Worm (Caenorhabditis elegans) whole organism, young adult: Measurements from ENCODE around the gene Y9C9A.5.

Source experiments
- B0035.1 ChIP-seq: sonication (generic microtip); optimal IDR thresholded peaks from 2 replicates; lab custom pipeline; 2016; ENCODE audit warnings: missing genetic modification characterization, mild to moderate bottlenecking, missing compliant biosample characterization, missing genotype, missing genetic modification reagents
- C17E4.6 ChIP-seq: fragments of 200-800 bp; sonication (Bioruptor generic); IDR thresholded peaks from 2 replicates; pipeline ENCODE4 v1.3.6; 2022; ENCODE audit warnings: missing genetic modification reagents, missing genetic modification characterization, missing compliant biosample characterization
- F22D6.2 ChIP-seq: sonication (generic microtip); optimal IDR thresholded peaks from 2 replicates; lab custom pipeline; 2016; ENCODE audit warnings: mild to moderate bottlenecking, missing genetic modification characterization, missing compliant biosample characterization
- F52B5.7 ChIP-seq: sonication (generic microtip); optimal IDR thresholded peaks from 2 replicates; lab custom pipeline; 2016; ENCODE audit warnings: mild to moderate bottlenecking, missing genetic modification characterization, missing compliant biosample characterization
- T07F8.4 ChIP-seq: sonication (generic microtip); optimal IDR thresholded peaks from 2 replicates; lab custom pipeline; 2016; ENCODE audit warnings: mild to moderate bottlenecking, missing genetic modification characterization, moderate library complexity, missing compliant biosample characterization
- Y56A3A.18 ChIP-seq: fragments of 200-800 bp; sonication (Bioruptor generic); IDR thresholded peaks from 2 replicates; pipeline ENCODE4 v1.3.6; 2022; ENCODE audit warnings: missing genetic modification reagents, missing genetic modification characterization, missing compliant biosample characterization
- Y95B8A.8 ChIP-seq: fragments of 200-800 bp; sonication (Bioruptor generic); IDR thresholded peaks from 2 replicates; pipeline ENCODE4 v1.3.6; 2022; ENCODE audit warnings: missing genetic modification reagents, missing genetic modification characterization, missing compliant biosample characterization
- ZK185.1 ChIP-seq: sonication (generic microtip); optimal IDR thresholded peaks from 2 replicates; lab custom pipeline; 2016; ENCODE audit warnings: mild to moderate bottlenecking, missing genetic modification characterization, missing compliant biosample characterization; ENCODE audit not compliant: poor library complexity, severe bottlenecking
- atf-7 ChIP-seq: sonication (generic microtip); optimal IDR thresholded peaks from 2 replicates; lab custom pipeline; 2017; ENCODE audit warnings: mild to moderate bottlenecking, missing genetic modification characterization, missing compliant biosample characterization
- athp-1 ChIP-seq: sonication (generic microtip); optimal IDR thresholded peaks from 2 replicates; lab custom pipeline; 2017; ENCODE audit warnings: mild to moderate bottlenecking, missing genetic modification characterization, missing compliant biosample characterization
- ceh-91 ChIP-seq: fragments of 200-800 bp; sonication (Bioruptor generic); IDR thresholded peaks from 2 replicates; pipeline ENCODE4 v1.3.6; 2022; ENCODE audit warnings: missing genetic modification reagents, missing genetic modification characterization, missing compliant biosample characterization
- dpl-1 ChIP-seq: fragments of 150-350 bp; optimal IDR thresholded peaks from 2 replicates; lab custom pipeline; 2014; ENCODE audit warnings: missing biosample characterization, missing genetic modification reagents, missing genetic modification characterization
- egrh-3 ChIP-seq: fragments of 200-800 bp; sonication (Bioruptor generic); IDR thresholded peaks from 2 replicates; pipeline ENCODE4 v1.3.6; 2022; ENCODE audit warnings: missing genetic modification reagents, missing genetic modification characterization, missing compliant biosample characterization
- ekl-4 ChIP-seq: fragments of 200-800 bp; sonication (Bioruptor generic); IDR thresholded peaks from 2 replicates; pipeline ENCODE4 v1.3.6; 2022; ENCODE audit warnings: missing genetic modification reagents, missing genetic modification characterization, missing compliant biosample characterization
- him-1 ChIP-seq: sonication (generic microtip); optimal IDR thresholded peaks from 2 replicates; lab custom pipeline; 2016; ENCODE audit warnings: missing genotype, missing genetic modification reagents, missing genetic modification characterization, missing compliant biosample characterization
- hlh-12 ChIP-seq: sonication (generic microtip); optimal IDR thresholded peaks from 2 replicates; lab custom pipeline; 2016; ENCODE audit warnings: missing genetic modification characterization, missing compliant biosample characterization
- hmg-20 ChIP-seq: fragments of 200-800 bp; sonication (Bioruptor generic); IDR thresholded peaks from 2 replicates; pipeline ENCODE4 v1.3.6; 2022; ENCODE audit warnings: missing genetic modification reagents, missing genetic modification characterization, missing compliant biosample characterization
- let-607 ChIP-seq, 2 experiments: fragments of 200-800 bp in 1 of 2; sonication (Bioruptor generic) in 1 of 2; sonication (generic microtip) in 1 of 2; optimal IDR thresholded peaks; 2 replicates each; lab custom pipeline; 2016 to 2018; ENCODE audit warnings: mild to moderate bottlenecking in 2 of 2, missing compliant biosample characterization in 2 of 2, missing genetic modification characterization in 2 of 2, moderate library complexity in 2 of 2, missing genotype in 1 of 2
- lir-1 ChIP-seq: fragments of 200-800 bp; sonication (Bioruptor generic); conservative IDR thresholded peaks from 2 replicates; pipeline ENCODE4 v1.3.6; 2022; ENCODE audit warnings: missing genetic modification reagents, missing genetic modification characterization, missing compliant biosample characterization
- lsl-1 ChIP-seq: fragments of 200-800 bp; sonication (Bioruptor generic); optimal IDR thresholded peaks from 2 replicates; lab custom pipeline; 2018; ENCODE audit warnings: mild to moderate bottlenecking, missing genetic modification characterization, moderate library complexity, missing compliant biosample characterization
- madf-3 ChIP-seq: fragments of 200-800 bp; sonication (Bioruptor generic); IDR thresholded peaks from 2 replicates; pipeline ENCODE4 v1.3.6; 2022; ENCODE audit warnings: missing genetic modification reagents, missing genetic modification characterization, missing compliant biosample characterization
- mes-4 ChIP-seq: sonication (generic microtip); optimal IDR thresholded peaks from 2 replicates; lab custom pipeline; 2016; ENCODE audit warnings: missing genotype, missing genetic modification characterization, missing compliant biosample characterization
- mxl-1 ChIP-seq: sonication (generic microtip); optimal IDR thresholded peaks from 2 replicates; lab custom pipeline; 2016; ENCODE audit warnings: missing genetic modification characterization, missing compliant biosample characterization
- nhr-120 ChIP-seq: fragments of 200-800 bp; sonication (Bioruptor generic); IDR thresholded peaks from 2 replicates; pipeline ENCODE4 v1.3.6; 2022; ENCODE audit warnings: missing genetic modification characterization, missing compliant biosample characterization
- nhr-179 ChIP-seq: sonication (generic microtip); optimal IDR thresholded peaks from 2 replicates; lab custom pipeline; 2016; ENCODE audit warnings: mild to moderate bottlenecking, missing genetic modification characterization, missing compliant biosample characterization
- repo-1 ChIP-seq: sonication (generic microtip); optimal IDR thresholded peaks from 2 replicates; lab custom pipeline; 2017; ENCODE audit warnings: mild to moderate bottlenecking, missing genetic modification characterization, missing compliant biosample characterization
- tbx-9 ChIP-seq: sonication (generic microtip); optimal IDR thresholded peaks from 2 replicates; lab custom pipeline; 2016; ENCODE audit warnings: borderline replicate concordance, missing genetic modification characterization, inconsistent platforms, missing compliant biosample characterization
- zfh-2 ChIP-seq: fragments of 200-800 bp; sonication (Bioruptor generic); conservative IDR thresholded peaks from 2 replicates; pipeline ENCODE4 v1.3.6; 2022; ENCODE audit warnings: missing genetic modification reagents, missing genetic modification characterization, missing compliant biosample characterization

Gene Y9C9A.5

ce11 chrIV:4988531-4988930 is 46.8 kb downstream of the Y9C9A.5 start, which contains the start of gene E03H12.7:
E03H12.7 (minus strand) TSS chrIV:4988631.
- TF ChIP-seq ZK185.1 (tag; lab: Kevin White, UChicago), result no peak
- TF ChIP-seq ekl-4, result no peak
- no peak for TF ChIP-seq hmg-20 (GFP tag; lab: Robert Waterston, UW)
- TF ChIP-seq tbx-9 (tag; lab: Kevin White, UChicago), result no peak
- no peak for TF ChIP-seq F22D6.2 (tag; lab: Kevin White, UChicago)
- TF ChIP-seq B0035.1 (tag; lab: Kevin White, UChicago), result no peak
- TF ChIP-seq let-607 (tag; optimal IDR thresholded peaks at IDR 0.05; lab: Kevin White, UChicago), result no peak
- TF ChIP-seq C17E4.6 (GFP tag; lab: Robert Waterston, UW), result no peak
- TF ChIP-seq madf-3, result no peak
- TF ChIP-seq nhr-120 (GFP tag; lab: Robert Waterston, UW), result no peak
- no peak for TF ChIP-seq atf-7 (tag; lab: Kevin White, UChicago)
- no peak for TF ChIP-seq F52B5.7 (tag; lab: Kevin White, UChicago)

DNA sequence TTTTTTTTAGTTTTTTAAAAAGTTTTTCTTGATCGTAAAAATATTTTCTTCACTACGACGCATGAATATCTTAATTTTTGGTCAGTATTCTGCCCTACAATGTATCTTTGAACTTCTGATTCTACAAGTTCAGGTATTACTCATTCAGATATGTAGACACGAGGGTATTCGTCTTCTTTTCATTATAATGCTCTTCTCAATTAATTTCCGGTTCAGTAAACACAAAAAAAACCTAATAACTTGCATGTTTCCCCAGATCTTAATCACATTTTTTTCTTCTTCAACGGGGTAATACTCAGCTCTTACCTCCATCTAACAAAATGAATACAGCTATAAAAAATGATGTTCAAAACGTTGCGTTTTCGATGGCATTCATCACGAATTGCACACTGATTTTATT is 50.3 kb downstream of the Y9C9A.5 start, which contains the start of gene str-162:
Gene str-162 (plus strand): TSS at position 301 of the 400 bp plus-strand sequence.
- no peak for TF ChIP-seq mes-4 (tag; lab: Kevin White, UChicago)
- no peak for TF ChIP-seq ceh-91 (GFP tag; lab: Robert Waterston, UW)
- TF ChIP-seq repo-1 (tag; lab: Kevin White, UChicago), result no peak
- no peak for TF ChIP-seq Y95B8A.8 (GFP tag; lab: Robert Waterston, UW)

DNA sequence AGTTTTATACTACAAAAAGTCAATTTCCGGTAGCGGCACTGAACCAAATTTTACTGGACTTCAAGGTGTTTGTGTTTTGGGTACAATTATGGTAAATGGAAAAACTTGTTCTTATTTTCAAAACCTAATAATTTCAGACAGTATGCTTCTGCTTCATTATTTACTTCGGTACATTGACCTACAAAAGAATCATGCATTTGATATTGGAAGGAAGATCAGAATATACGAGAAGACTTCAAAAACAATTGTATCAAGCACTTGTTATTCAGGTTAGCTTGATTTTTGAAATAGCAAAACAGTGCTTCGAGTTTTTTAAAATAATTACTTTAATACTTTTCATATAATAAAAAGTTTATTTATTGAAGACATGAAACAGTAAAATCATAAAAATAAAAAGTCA is 51.3 kb downstream of the Y9C9A.5 start:
- TF ChIP-seq mxl-1 (no peak), athp-1 (tag; lab: Kevin White, UChicago) (no peak), T07F8.4 (no peak), dpl-1 (GFP tag; lab: Kevin White, UChicago) (no peak), hmg-20 (GFP tag; lab: Robert Waterston, UW) (no peak), ceh-91 (GFP tag; lab: Robert Waterston, UW) (no peak), Y56A3A.18 (GFP tag; lab: Robert Waterston, UW) (no peak), lir-1 (GFP tag; lab: Robert Waterston, UW) (no peak), hlh-12 (tag; lab: Kevin White, UChicago) (no peak), egrh-3 (GFP tag; lab: Robert Waterston, UW) (no peak), him-1 (tag; lab: Kevin White, UChicago) (no peak), lsl-1 (GFP tag; lab: Kevin White, UChicago) (no peak), nhr-179 (tag; lab: Kevin White, UChicago) (no peak), zfh-2 (GFP tag; lab: Robert Waterston, UW) (no peak)
